Fruit fly (Drosophila melanogaster): Measurements from ENCODE around the gene Polr2B.
A peak's percentile ranks its signal among the peaks of the same experiment; 100 is the strongest.

The Polr2B gene

dm6 chr3R:14125479-14126121 lies at the start of gene Polr2B, which contains the start of gene 140up (continued):
- TF ChIP-seq CG12104 (GFP tag; optimal IDR thresholded peaks at IDR 0.05) (peak; percentile 93), CG17328 (GFP tag; IDR thresholded peaks at IDR 0.05) (peak; percentile 87), knrl (GFP tag; IDR thresholded peaks at IDR 0.05; ENCODE audit: partially characterized antibody) (no peak; the same call in 2 of the 3 replicates), wor (GFP tag; IDR thresholded peaks at IDR 0.05) (peak; percentile 88), CoRest (tag; optimal IDR thresholded peaks at IDR 0.05) (peak; percentile 97), CG15696 (tag; optimal IDR thresholded peaks at IDR 0.05) (peak; percentile 93), hb (GFP tag; IDR thresholded peaks at IDR 0.05; ENCODE audit: partially characterized antibody) (no peak), ac (GFP tag; optimal IDR thresholded peaks at IDR 0.05) (peak; percentile 12), H15 (GFP tag; IDR thresholded peaks at IDR 0.05) (peak; percentile 86; the same call in 2 of the 3 replicates), so (GFP tag; IDR thresholded peaks at IDR 0.05) (peak; percentile 90), CG34422 (GFP tag; IDR thresholded peaks at IDR 0.05) (peak; percentile 97), CG10543 (GFP tag; optimal IDR thresholded peaks at IDR 0.05) (peak; percentile 93), her (GFP tag; optimal IDR thresholded peaks at IDR 0.05) (peak; percentile 38), sens (GFP tag) (peak; percentile 95), pb (GFP tag; optimal IDR thresholded peaks at IDR 0.05) (peak; percentile 42), bab2 (GFP tag; optimal IDR thresholded peaks at IDR 0.05) (peak; percentile 79), CG12071 (GFP tag; optimal IDR thresholded peaks at IDR 0.05) (no peak), mld (GFP tag; IDR thresholded peaks at IDR 0.05; ENCODE audit: partially characterized antibody) (no peak), CG7556 (GFP tag; optimal IDR thresholded peaks at IDR 0.05) (peak; percentile 92), CG2202 (tag; optimal IDR thresholded peaks at IDR 0.05) (peak; percentile 82), pho (GFP tag; optimal IDR thresholded peaks at IDR 0.05) (peak; percentile 80), Ravus (GFP tag; IDR thresholded peaks at IDR 0.05) (peak; percentile 80), Fer1 (GFP tag; optimal IDR thresholded peaks at IDR 0.05) (peak; percentile 90), Dp (GFP tag; optimal IDR thresholded peaks at IDR 0.05) (peak; percentile 23), CG15601 (tag; optimal IDR thresholded peaks at IDR 0.05) (no peak), CG1792 (GFP tag; optimal IDR thresholded peaks at IDR 0.05) (peak; percentile 47), CG12155 (GFP tag; optimal IDR thresholded peaks at IDR 0.05) (peak; percentile 94), dysf (GFP tag; IDR thresholded peaks at IDR 0.05) (peak; percentile 95), CG14050 (GFP tag; IDR thresholded peaks at IDR 0.05) (peak; percentile 90), otp (GFP tag; IDR thresholded peaks at IDR 0.05) (peak; percentile 76; the same call in 2 of the 3 replicates), ase (GFP tag; IDR thresholded peaks at IDR 0.05) (peak; percentile 89), CG18262 (tag; optimal IDR thresholded peaks at IDR 0.05) (peak; percentile 92), HHEX (GFP tag; optimal IDR thresholded peaks at IDR 0.05) (peak; percentile 92), lmd (GFP tag; IDR thresholded peaks at IDR 0.05) (peak; percentile 95), ato (GFP tag; IDR thresholded peaks at IDR 0.05; ENCODE audit: partially characterized antibody) (no peak), CG7271 (tag; optimal IDR thresholded peaks at IDR 0.05) (peak; percentile 84), Pdp1 (GFP tag; optimal IDR thresholded peaks at IDR 0.05) (peak; percentile 62 to 86), CG15514 (GFP tag; optimal IDR thresholded peaks at IDR 0.05) (peak; percentile 82), tin (GFP tag; optimal IDR thresholded peaks at IDR 0.05) (peak; percentile 94), CG17568 (GFP tag; optimal IDR thresholded peaks at IDR 0.05) (peak; percentile 57), mam (GFP tag; optimal IDR thresholded peaks at IDR 0.05) (peak; percentile 92), CG17612 (GFP tag; IDR thresholded peaks at IDR 0.05) (peak; percentile 89), sob (GFP tag; IDR thresholded peaks at IDR 0.05) (peak; percentile 98), CG1602 (GFP tag; optimal IDR thresholded peaks at IDR 0.05) (peak; percentile 94), fd3F (GFP tag; optimal IDR thresholded peaks at IDR 0.05) (peak; percentile 91), CG16815 (GFP tag; optimal IDR thresholded peaks at IDR 0.05) (peak; percentile 91), Lhr (GFP tag; optimal IDR thresholded peaks at IDR 0.05) (peak; percentile 60), sima (GFP tag; optimal IDR thresholded peaks at IDR 0.05) (no peak), cato (GFP tag; optimal IDR thresholded peaks at IDR 0.05; ENCODE audit: borderline replicate concordance) (peak; percentile 93)

Measured in whole organism, embryonic.